Fruit fly (Drosophila melanogaster): Measurements from ENCODE around the gene Slh.
A peak's percentile ranks its signal among the peaks of the same experiment; 100 is the strongest.

Gene Slh

DNA sequence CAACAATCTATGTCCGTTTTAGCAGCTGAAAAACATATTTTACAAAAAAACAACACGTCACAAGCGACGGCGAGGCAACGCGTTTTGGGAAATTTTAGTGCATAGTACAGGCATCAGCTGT, at the start of gene Slh:
TSS of gene Slh (minus strand) at position 101 of the 121 bp plus-strand sequence.
- TF ChIP-seq noc (tag; optimal IDR thresholded peaks at IDR 0.05): no peak

DNA sequence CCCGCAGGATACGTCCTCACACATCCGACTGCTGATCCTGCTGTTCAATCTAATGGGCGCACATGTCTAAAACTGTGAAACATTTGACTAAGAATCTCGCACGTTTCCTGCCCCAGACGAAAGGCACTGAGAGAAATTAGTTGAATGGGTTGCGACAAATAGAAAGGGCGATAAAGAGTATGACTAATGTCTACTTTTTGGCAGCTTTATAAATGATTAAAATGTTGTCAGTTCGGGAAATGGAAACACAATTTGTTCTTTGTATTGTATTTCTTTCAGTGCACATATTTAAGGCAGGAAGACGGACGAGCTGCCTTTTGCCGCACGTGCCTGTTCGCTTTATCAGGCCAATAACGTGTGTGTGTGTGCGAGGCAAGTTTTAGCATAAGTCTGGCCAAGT, 35.6 kb upstream of the Slh start:
- no peak for TF ChIP-seq noc (tag; optimal IDR thresholded peaks at IDR 0.05)

DNA sequence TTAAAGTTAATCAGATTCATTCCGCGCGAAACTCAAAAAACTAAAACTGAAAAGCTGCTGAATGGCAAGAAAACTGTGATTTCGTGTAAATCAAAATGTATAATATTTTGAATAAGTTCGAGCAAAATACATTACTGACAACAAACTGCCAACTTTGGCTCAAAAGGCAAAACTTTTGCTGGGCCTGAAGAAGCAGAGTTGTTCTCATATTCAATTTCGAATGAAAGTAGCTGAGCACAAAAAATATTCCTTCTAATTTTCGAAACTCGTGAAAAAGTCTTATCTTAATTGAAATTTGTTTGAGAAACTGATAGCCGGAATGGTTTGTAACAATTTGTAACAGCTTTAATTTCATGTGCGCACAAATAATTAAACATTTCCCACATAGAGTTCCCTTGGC, 25.5 kb upstream of the Slh start, which contains the start of gene CG3528:
TSS of gene CG3528 (minus strand) at position 101 of the 400 bp plus-strand sequence.
- no peak for TF ChIP-seq noc (tag; optimal IDR thresholded peaks at IDR 0.05)

DNA sequence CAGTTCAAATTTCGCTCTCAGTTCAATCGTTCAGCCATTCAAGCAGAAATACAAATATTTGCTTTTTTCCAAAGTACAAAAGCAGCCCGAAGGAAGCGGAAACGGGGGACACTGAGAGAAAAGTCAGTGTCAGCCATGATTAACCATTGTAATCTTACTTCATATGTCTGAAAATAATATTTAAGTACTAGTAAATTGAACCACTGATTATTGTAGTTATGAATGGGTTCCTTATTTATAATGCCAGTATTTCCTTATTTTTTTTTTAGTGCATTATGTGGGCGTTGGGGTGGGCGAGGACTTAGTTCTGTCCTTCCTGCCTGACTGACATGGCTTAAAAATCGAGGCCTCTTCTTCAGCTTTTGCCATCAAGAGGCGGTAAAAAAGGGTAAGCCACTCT, 9.4 kb upstream of the Slh start:
- TF ChIP-seq noc (tag; optimal IDR thresholded peaks at IDR 0.05): no peak

DNA sequence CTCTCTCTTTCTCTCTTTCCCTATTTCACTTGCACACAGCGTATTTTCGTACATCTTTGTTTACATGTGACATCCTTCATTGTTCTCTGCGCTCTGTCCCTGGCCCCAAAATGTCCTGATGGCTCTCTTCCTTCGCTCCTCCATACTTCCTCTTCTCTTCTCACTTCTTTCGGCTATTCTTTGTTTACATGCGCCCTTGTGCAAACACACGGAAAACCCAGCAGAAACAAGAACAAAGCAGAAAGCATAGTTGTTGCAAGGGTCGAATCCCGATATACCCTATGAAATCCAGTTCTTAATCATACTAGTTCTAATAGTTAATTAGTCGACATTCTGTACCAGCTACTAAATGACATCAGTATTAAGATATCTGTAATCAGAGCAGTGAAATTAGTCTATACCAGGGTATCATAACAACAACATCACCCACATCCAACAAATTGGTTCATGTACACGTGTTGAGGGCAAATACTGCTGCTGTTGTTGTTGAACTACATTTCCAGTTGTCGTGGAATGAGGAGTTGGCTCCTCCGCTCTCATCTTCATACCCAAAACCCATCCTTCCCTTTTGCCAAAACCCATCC, 2.1 kb upstream of the Slh start:
- no peak for TF ChIP-seq noc (tag; optimal IDR thresholded peaks at IDR 0.05)

DNA sequence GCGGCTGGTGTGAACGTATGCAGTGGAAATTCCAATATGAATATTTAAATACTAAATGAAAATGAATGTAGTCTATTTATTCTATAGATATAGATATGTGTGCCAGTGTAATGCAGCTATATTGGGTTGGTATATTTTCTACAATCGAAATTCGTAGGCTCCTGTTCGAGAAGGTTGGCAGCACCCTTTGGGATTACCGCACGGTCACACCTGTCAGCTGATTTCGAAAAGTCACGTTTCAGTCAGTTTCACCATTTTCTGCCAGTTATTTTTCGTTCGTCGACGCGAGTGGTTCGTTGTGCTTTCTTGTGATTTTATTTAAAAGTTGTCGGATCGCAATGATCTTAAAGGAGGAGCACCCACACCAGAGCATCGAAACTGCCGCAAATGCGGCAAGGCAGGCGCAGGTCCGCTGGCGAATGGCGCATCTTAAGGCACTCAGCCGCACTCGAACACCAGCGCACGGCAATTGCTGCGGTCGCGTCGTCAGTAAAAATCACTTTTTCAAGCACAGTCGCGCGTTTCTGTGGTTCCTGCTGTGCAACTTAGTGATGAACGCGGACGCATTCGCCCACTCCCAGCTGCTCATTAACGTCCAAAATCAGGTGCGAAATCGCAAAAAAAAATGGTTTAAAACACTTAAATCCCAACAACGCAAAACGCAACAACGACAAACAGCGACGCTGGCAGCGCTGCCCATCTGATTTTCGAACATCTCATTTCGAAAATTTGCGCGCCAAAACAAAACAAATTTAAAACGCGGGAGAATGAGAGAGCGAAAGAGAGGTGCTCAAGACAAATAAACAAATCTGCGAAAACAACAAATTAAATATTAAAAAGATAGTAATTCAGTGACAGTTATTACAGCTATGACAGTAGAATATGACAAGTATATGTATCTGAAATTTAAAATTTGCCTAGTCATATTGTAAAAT, 488 bp upstream of the Slh start, which contains the start of gene oaf:
TSS of gene oaf (plus strand) at position 264 of the 935 bp plus-strand sequence.
- TF ChIP-seq noc (tag; optimal IDR thresholded peaks at IDR 0.05): peak; percentile 24

DNA sequence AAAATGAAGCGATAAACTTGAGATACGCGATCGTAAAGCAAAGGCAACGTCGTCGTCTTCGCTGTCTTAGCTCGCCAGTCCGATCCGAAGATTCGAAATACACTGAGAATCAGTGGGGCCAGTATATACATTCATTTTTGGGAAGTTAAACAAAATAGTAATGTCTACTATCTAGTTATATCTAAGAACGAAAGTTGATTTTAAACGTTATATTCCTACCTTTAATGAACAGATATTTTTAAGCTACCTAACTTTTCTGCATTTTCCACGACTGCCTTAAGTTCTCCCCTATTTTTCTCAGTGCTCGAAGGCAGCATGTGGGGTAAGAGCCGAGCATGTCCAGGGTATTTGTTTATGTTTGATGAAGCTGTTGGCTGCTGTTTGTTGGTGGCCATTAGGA, 5.6 kb downstream of the Slh start:
- no peak for TF ChIP-seq noc (tag; optimal IDR thresholded peaks at IDR 0.05)

DNA sequence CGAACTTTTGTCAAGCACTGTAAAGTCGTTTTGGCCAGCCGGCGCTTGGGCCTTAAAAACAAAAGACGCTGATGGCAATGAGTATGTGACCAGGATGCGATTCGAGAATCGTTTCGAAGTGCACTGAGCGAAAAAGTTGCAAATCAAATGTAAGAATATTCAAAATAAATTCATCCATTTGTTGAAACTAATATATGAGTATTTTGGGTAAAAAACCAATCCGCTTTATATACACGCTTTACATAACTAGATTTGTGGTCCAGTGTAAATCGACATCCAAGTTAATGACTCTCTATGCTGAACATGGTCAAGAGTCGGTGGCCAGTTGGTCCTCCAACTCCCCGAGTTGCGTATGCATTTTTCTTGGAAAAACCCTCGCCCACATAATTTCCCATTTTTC, 7.2 kb downstream of the Slh start:
- TF ChIP-seq noc (tag; optimal IDR thresholded peaks at IDR 0.05): no peak

DNA sequence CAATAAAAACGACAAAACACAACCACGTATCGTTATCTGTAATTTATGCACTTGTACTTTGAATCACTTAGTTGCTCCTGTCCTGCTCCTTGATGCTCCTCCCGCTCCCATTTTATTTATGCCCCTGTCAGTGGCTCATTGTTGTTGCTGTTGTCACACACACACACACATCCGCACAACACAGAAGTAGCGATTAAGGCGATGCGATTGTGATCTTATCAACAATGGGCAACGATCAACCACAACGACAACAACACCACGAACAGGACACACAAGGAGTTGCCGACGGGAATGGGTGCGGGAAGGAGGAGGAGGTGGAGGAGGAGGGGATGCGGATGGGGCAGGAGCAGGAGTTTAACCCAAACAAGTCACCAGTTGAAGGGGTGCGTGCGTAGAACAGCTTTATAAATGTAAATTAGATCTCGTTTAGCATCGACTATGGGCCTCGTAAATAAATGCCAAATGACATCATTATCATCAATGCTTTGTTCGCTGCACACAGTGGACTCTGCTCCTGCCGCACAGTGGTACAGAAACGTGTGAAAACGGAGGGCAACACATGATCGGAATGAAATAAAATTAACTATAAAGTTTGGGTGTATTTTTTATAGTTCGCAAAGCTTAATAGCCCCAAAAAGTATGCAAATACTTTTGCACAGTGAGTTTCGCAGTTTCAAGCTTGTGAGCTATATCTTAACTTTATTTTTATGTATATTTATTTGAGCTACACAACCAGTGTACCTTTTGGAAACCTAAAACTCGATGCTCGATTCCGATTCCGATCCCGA, 8.6 kb downstream of the Slh start:
- TF ChIP-seq noc (tag; optimal IDR thresholded peaks at IDR 0.05): no peak

DNA sequence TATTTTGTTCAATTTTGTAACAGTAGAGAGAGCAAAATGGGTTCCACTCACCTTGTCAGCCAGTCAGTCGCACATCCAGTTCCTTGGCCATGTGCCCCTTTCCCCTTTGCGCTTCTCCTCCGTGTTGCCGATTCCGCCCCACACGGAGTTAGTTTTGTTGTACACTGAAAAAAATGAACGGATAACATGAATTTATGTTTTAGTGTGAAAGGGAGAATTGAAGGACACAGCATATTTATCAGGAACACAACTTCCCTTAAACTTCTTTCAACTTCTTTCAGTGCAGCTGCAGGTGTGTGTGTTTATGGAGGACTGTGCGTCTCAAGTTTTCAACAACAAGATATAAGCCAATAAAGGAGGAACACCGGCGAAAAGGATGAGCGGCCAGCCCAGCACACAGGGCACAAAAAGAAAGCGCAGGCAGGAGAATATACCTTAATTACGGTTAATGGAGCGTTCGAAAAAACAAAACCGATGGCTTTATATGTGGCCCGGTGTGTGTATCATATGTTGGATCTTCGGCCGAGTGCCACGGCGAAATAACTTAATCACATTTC, 11.2 kb downstream of the Slh start:
- no peak for TF ChIP-seq noc (tag; optimal IDR thresholded peaks at IDR 0.05)

DNA sequence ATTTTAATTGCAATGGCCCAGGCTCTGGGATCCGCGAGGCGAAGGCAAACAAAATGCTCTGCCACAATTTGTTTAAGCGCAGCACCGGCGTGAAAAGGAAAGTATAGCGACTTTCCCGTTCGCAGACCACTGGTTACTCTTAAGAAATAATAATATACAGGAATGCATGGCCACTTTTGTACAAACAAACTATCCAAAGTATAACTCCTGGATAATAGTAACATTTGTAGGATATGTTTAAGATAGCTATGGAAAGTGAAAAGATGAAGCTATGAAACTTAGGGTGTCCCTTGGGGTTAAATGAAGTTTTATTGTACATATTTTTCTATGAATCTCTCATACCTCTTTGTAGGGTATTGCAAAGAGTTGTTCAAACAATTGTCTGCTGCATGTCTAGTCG, 14.1 kb downstream of the Slh start:
- TF ChIP-seq noc (tag; optimal IDR thresholded peaks at IDR 0.05): no peak

DNA sequence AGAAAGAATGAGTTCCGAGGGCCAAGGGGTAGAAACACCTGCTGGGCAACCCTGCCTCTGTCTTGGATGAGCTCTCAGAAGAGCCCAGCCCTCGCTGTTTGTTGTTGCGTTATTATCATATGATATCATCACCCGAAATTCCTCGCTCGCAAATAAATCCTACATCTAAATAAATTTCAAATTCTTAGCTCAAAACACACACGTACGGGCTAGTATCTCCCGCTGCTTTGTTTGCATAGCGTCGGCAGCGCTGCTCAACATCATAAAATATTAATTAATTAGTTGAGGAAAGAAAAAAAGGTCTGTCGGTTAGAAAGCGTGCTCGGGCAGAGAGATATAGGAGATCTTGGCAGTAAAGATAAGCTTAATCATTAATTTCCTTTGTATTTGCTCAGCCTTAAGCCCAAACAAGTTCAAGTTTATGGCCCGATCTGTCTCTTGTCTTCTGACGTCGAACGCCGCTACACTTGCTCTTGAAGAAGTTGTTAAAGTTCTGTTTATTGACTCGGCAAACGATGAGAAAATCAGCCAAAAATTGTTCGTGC, 18.6 kb downstream of the Slh start:
- no peak for TF ChIP-seq noc (tag; optimal IDR thresholded peaks at IDR 0.05)

DNA sequence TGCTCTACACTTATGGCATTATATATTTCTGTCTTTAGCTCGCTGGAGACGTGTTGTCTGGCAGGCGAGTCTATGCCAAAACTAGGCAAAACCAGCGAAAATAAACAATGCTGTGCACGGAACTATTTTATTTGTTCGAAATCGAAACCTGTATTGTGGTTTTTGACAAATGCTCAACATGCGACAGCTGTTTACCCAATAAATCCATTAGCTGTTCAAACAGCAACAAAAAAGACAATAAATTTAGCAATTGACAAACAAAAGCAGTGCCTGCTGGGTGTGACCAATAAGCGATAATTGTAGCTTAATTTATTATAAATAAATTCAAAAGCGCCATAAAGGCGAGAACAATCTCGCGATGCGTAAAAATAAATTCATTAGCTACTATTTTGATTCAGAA, 19.7 kb downstream of the Slh start:
- peak; percentile 2 for TF ChIP-seq noc (tag; optimal IDR thresholded peaks at IDR 0.05)

DNA sequence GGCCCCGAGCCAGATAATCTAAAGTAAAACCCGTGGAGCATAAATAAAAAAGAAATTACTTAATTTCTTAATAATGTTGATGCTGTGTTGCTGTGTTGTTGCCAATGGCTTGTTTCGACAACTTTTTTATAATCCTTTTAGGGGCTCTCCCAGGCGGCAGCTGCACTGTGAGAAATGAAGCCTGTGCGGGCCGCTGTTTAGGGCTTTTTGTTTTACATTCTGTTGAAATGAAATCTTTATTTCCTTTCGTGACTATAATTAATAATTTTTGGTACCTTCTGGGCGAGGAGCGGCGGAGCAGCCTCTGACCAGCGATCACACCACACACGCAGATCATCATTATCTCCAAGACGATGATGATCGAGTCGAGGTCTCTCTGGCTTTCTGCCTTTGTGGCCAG, 21.9 kb downstream of the Slh start:
- TF ChIP-seq noc (tag; optimal IDR thresholded peaks at IDR 0.05): no peak

DNA sequence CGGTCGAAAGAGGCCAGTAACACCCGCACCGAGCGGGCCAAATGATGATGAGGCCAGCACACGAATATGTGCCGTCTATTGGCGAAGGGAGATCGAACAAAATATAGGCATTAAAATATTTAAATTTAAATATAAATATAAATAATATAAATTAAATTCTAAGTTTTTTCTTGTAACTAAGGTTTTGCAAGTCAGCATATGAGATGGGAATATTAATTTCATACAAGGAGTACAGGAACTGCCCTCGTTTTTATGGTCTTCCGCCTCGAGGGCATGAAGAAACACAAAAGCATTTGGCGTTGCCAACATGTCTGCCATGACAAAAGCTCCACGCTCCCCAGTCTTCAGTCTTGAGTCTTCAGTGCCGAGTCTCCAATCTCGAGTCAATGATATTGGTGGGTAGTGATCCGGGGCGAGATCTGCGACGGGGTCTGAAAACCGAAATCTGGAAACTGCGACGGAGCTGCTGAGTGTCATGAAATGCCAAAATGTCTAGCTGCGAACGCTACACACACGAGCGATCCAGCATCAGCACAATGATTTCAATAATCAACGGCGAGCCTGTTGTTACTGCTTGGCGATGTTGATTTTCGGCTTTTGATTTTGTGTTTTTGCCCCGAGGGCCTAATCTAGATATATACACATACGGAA, 24.6 kb downstream of the Slh start:
- TF ChIP-seq noc (tag; optimal IDR thresholded peaks at IDR 0.05): peak; percentile 8

DNA sequence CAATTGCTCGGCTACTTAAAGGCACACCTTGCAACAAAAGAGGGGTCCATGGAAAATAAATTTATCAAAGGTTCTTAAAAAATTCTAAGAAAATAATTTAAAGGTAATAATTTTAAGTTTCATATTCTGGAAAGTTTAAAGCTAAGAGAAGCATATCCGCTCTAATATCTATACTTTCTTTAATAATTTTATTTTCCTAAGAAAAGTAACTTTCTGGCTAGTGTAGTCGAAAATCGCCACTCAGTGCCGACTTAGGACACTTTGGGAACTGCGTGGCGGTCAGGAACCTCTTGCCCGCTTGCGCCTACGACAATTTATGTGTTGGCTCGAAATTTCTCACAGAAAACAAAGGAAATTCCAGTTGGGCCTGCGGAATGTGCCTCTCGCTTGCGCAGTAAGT, 26.1 kb downstream of the Slh start:
- TF ChIP-seq noc (tag; optimal IDR thresholded peaks at IDR 0.05): no peak

Data from whole organism, larva.